Worm (Caenorhabditis elegans) whole organism, young adult: ENCODE data around the gene C06A1.7.

Experiments used
- B0336.3 ChIP-seq: fragments of 200-800 bp; sonication (Bioruptor generic); IDR thresholded peaks from 2 replicates; pipeline ENCODE4 v1.3.6; 2022; ENCODE audit warnings: missing genetic modification characterization, missing compliant biosample characterization
- C06A6.2 ChIP-seq: fragments of 200-800 bp; sonication (Bioruptor generic); conservative IDR thresholded peaks from 2 replicates; pipeline ENCODE4 v1.3.6; 2022; ENCODE audit warnings: missing genetic modification characterization, missing compliant biosample characterization
- D2030.7 ChIP-seq: fragments of 200-800 bp; sonication (Bioruptor generic); IDR thresholded peaks from 2 replicates; pipeline ENCODE4 v1.3.6; 2022; ENCODE audit warnings: missing genetic modification reagents, missing genetic modification characterization, missing compliant biosample characterization
- F10E7.11 ChIP-seq: sonication (generic microtip); optimal IDR thresholded peaks from 2 replicates; lab custom pipeline; 2017; ENCODE audit warnings: mild to moderate bottlenecking, missing genetic modification characterization, moderate library complexity, missing compliant biosample characterization
- F52B5.7 ChIP-seq: sonication (generic microtip); optimal IDR thresholded peaks from 2 replicates; lab custom pipeline; 2016; ENCODE audit warnings: mild to moderate bottlenecking, missing genetic modification characterization, missing compliant biosample characterization
- F55B11.4 ChIP-seq: sonication (generic microtip); optimal IDR thresholded peaks from 2 replicates; lab custom pipeline; 2016; ENCODE audit warnings: missing compliant biosample characterization, missing genetic modification characterization, borderline replicate concordance; ENCODE audit not compliant: insufficient read depth
- F57A8.1 ChIP-seq: fragments of 200-800 bp; sonication (Bioruptor generic); optimal IDR thresholded peaks from 2 replicates; lab custom pipeline; 2018; ENCODE audit warnings: mild to moderate bottlenecking, missing genetic modification characterization, moderate library complexity, missing compliant biosample characterization
- F57C9.4 ChIP-seq: sonication (generic microtip); optimal IDR thresholded peaks from 2 replicates; lab custom pipeline; 2017; ENCODE audit warnings: mild to moderate bottlenecking, missing genetic modification characterization, missing compliant biosample characterization
- K12H6.12 ChIP-seq: fragments of 200-800 bp; sonication (Bioruptor generic); optimal IDR thresholded peaks from 2 replicates; lab custom pipeline; 2018; ENCODE audit warnings: mild to moderate bottlenecking, missing genetic modification characterization, missing compliant biosample characterization
- Y95B8A.8 ChIP-seq: fragments of 200-800 bp; sonication (Bioruptor generic); IDR thresholded peaks from 2 replicates; pipeline ENCODE4 v1.3.6; 2022; ENCODE audit warnings: missing genetic modification reagents, missing genetic modification characterization, missing compliant biosample characterization
- ZK185.1 ChIP-seq: sonication (generic microtip); optimal IDR thresholded peaks from 2 replicates; lab custom pipeline; 2016; ENCODE audit warnings: mild to moderate bottlenecking, missing genetic modification characterization, missing compliant biosample characterization; ENCODE audit not compliant: poor library complexity, severe bottlenecking
- akir-1 ChIP-seq: fragments of 200-800 bp; sonication (Bioruptor generic); optimal IDR thresholded peaks from 2 replicates; lab custom pipeline; 2018; ENCODE audit warnings: mild to moderate bottlenecking, missing genetic modification characterization, moderate library complexity, missing compliant biosample characterization
- atf-7 ChIP-seq: sonication (generic microtip); optimal IDR thresholded peaks from 2 replicates; lab custom pipeline; 2017; ENCODE audit warnings: mild to moderate bottlenecking, missing genetic modification characterization, missing compliant biosample characterization
- athp-1 ChIP-seq: sonication (generic microtip); optimal IDR thresholded peaks from 2 replicates; lab custom pipeline; 2017; ENCODE audit warnings: mild to moderate bottlenecking, missing genetic modification characterization, missing compliant biosample characterization
- attf-5 ChIP-seq: fragments of 200-800 bp; sonication (Bioruptor generic); optimal IDR thresholded peaks from 2 replicates; lab custom pipeline; 2018; ENCODE audit warnings: mild to moderate bottlenecking, missing genetic modification characterization, missing compliant biosample characterization
- cebp-1 ChIP-seq, 2 experiments: fragments of 200-800 bp in 1 of 2; sonication (Bioruptor generic) in 1 of 2; sonication (generic microtip) in 1 of 2; IDR thresholded peaks in 1 of 2; optimal IDR thresholded peaks in 1 of 2; 2 replicates each; pipeline versions ENCODE4 v1.3.6 to Lab custom; 2017 to 2022; ENCODE audit warnings: missing compliant biosample characterization in 2 of 2, missing genetic modification characterization in 2 of 2, mild to moderate bottlenecking in 1 of 2, missing genetic modification reagents in 1 of 2, moderate library complexity in 1 of 2
- ceh-100 ChIP-seq: fragments of 200-800 bp; sonication (Bioruptor generic); IDR thresholded peaks from 2 replicates; pipeline ENCODE4 v1.3.6; 2022; ENCODE audit warnings: missing genetic modification reagents, missing genetic modification characterization, missing compliant biosample characterization
- ceh-27 ChIP-seq: fragments of 200-800 bp; sonication (Bioruptor generic); optimal IDR thresholded peaks from 2 replicates; lab custom pipeline; 2018; ENCODE audit warnings: mild to moderate bottlenecking, missing genetic modification characterization, moderate library complexity, missing compliant biosample characterization
- chd-7 ChIP-seq: sonication (generic microtip); optimal IDR thresholded peaks from 2 replicates; lab custom pipeline; 2016; ENCODE audit warnings: mild to moderate bottlenecking, missing genetic modification characterization, moderate library complexity, missing compliant biosample characterization
- die-1 ChIP-seq: sonication (generic microtip); optimal IDR thresholded peaks from 2 replicates; lab custom pipeline; 2016; ENCODE audit warnings: missing genotype, mild to moderate bottlenecking, missing genetic modification characterization, missing compliant biosample characterization
- dox-1 ChIP-seq: fragments of 200-800 bp; sonication (Bioruptor generic); IDR thresholded peaks from 2 replicates; pipeline ENCODE4 v1.3.6; 2022; ENCODE audit warnings: missing genetic modification reagents, missing genetic modification characterization, missing compliant biosample characterization
- dpff-1 ChIP-seq: sonication (generic microtip); optimal IDR thresholded peaks from 2 replicates; lab custom pipeline; 2017; ENCODE audit warnings: mild to moderate bottlenecking, missing genetic modification characterization, missing compliant biosample characterization
- dpl-1 ChIP-seq: fragments of 150-350 bp; optimal IDR thresholded peaks from 2 replicates; lab custom pipeline; 2014; ENCODE audit warnings: missing biosample characterization, missing genetic modification reagents, missing genetic modification characterization
- efl-1 ChIP-seq: fragments of 150-350 bp; optimal IDR thresholded peaks from 2 replicates; lab custom pipeline; 2014; ENCODE audit warnings: missing biosample characterization, missing genetic modification reagents, missing genetic modification characterization
- egrh-3 ChIP-seq: fragments of 200-800 bp; sonication (Bioruptor generic); IDR thresholded peaks from 2 replicates; pipeline ENCODE4 v1.3.6; 2022; ENCODE audit warnings: missing genetic modification reagents, missing genetic modification characterization, missing compliant biosample characterization
- hmg-1.2 ChIP-seq: fragments of 200-800 bp; sonication (Bioruptor generic); IDR thresholded peaks from 2 replicates; pipeline ENCODE4 v1.3.6; 2022; ENCODE audit warnings: missing genetic modification reagents, missing genetic modification characterization, missing compliant biosample characterization
- let-526 ChIP-seq: fragments of 200-800 bp; sonication (Bioruptor generic); IDR thresholded peaks from 2 replicates; pipeline ENCODE4 v1.3.6; 2022; ENCODE audit warnings: missing genetic modification reagents, missing genetic modification characterization, missing compliant biosample characterization
- lin-26 ChIP-seq: fragments of 200-800 bp; sonication (Bioruptor generic); IDR thresholded peaks from 2 replicates; pipeline ENCODE4 v1.3.6; 2022; ENCODE audit warnings: missing genetic modification reagents, missing genetic modification characterization, missing compliant biosample characterization
- lin-40 ChIP-seq: sonication (generic microtip); optimal IDR thresholded peaks from 2 replicates; lab custom pipeline; 2016; ENCODE audit warnings: missing genetic modification characterization, mild to moderate bottlenecking, missing compliant biosample characterization, missing genotype, missing genetic modification reagents
- lsl-1 ChIP-seq: fragments of 200-800 bp; sonication (Bioruptor generic); optimal IDR thresholded peaks from 2 replicates; lab custom pipeline; 2018; ENCODE audit warnings: mild to moderate bottlenecking, missing genetic modification characterization, moderate library complexity, missing compliant biosample characterization
- madf-10 ChIP-seq: sonication (generic microtip); optimal IDR thresholded peaks from 2 replicates; lab custom pipeline; 2016; ENCODE audit warnings: mild to moderate bottlenecking, missing genetic modification characterization, missing compliant biosample characterization
- madf-3 ChIP-seq: fragments of 200-800 bp; sonication (Bioruptor generic); IDR thresholded peaks from 2 replicates; pipeline ENCODE4 v1.3.6; 2022; ENCODE audit warnings: missing genetic modification reagents, missing genetic modification characterization, missing compliant biosample characterization
- mcd-1 ChIP-seq: fragments of 200-800 bp; sonication (Bioruptor generic); IDR thresholded peaks from 2 replicates; pipeline ENCODE4 v1.3.6; 2022; ENCODE audit warnings: missing genetic modification reagents, missing genetic modification characterization, missing compliant biosample characterization
- mel-28 ChIP-seq: sonication (generic microtip); optimal IDR thresholded peaks from 2 replicates; lab custom pipeline; 2016; ENCODE audit warnings: borderline replicate concordance, mild to moderate bottlenecking, missing genetic modification characterization, missing compliant biosample characterization
- mxl-1 ChIP-seq: sonication (generic microtip); optimal IDR thresholded peaks from 2 replicates; lab custom pipeline; 2016; ENCODE audit warnings: missing genetic modification characterization, missing compliant biosample characterization
- nfyb-1 ChIP-seq: fragments of 200-800 bp; sonication (Bioruptor generic); IDR thresholded peaks from 2 replicates; pipeline ENCODE4 v1.3.6; 2022; ENCODE audit warnings: missing genetic modification reagents, missing genetic modification characterization, missing compliant biosample characterization
- nhr-120 ChIP-seq: fragments of 200-800 bp; sonication (Bioruptor generic); IDR thresholded peaks from 2 replicates; pipeline ENCODE4 v1.3.6; 2022; ENCODE audit warnings: missing genetic modification characterization, missing compliant biosample characterization
- nhr-80 ChIP-seq: sonication (generic microtip); optimal IDR thresholded peaks from 2 replicates; lab custom pipeline; 2016; ENCODE audit warnings: missing genetic modification characterization, missing compliant biosample characterization
- nhr-90 ChIP-seq: sonication (generic microtip); optimal IDR thresholded peaks from 2 replicates; lab custom pipeline; 2016; ENCODE audit warnings: missing genotype, mild to moderate bottlenecking, missing genetic modification characterization, missing compliant biosample characterization
- rec-8 ChIP-seq, 2 experiments: sonication (generic microtip); optimal IDR thresholded peaks; 2 replicates each; lab custom pipeline; 2016; ENCODE audit warnings: mild to moderate bottlenecking in 2 of 2, missing genetic modification characterization in 2 of 2, missing genetic modification reagents in 2 of 2, missing genotype in 2 of 2, missing biosample characterization in 1 of 2, missing compliant biosample characterization in 1 of 2, moderate library complexity in 1 of 2
- snpc-4 ChIP-seq, 5 experiments: fragments of 150-350 bp in 1 of 5; sonication (generic microtip) in 4 of 5; optimal IDR thresholded peaks; 2 replicates each; lab custom pipeline; 2014 to 2018; ENCODE audit warnings: missing genetic modification characterization in 5 of 5, missing biosample characterization in 3 of 5, antibody characterized with exemption in 2 of 5, mild to moderate bottlenecking in 2 of 5, missing compliant biosample characterization in 2 of 5, missing genotype in 2 of 5, moderate library complexity in 2 of 5, missing genetic modification reagents in 1 of 5
- zfh-2 ChIP-seq: fragments of 200-800 bp; sonication (Bioruptor generic); conservative IDR thresholded peaks from 2 replicates; pipeline ENCODE4 v1.3.6; 2022; ENCODE audit warnings: missing genetic modification reagents, missing genetic modification characterization, missing compliant biosample characterization
- ztf-18 ChIP-seq: sonication (generic microtip); optimal IDR thresholded peaks from 2 replicates; lab custom pipeline; 2016; ENCODE audit warnings: missing genotype, mild to moderate bottlenecking, missing genetic modification characterization, missing compliant biosample characterization
- ztf-26 ChIP-seq: sonication (generic microtip); optimal IDR thresholded peaks from 2 replicates; lab custom pipeline; 2017; ENCODE audit warnings: missing genetic modification characterization, missing compliant biosample characterization

The C06A1.7 gene

DNA sequence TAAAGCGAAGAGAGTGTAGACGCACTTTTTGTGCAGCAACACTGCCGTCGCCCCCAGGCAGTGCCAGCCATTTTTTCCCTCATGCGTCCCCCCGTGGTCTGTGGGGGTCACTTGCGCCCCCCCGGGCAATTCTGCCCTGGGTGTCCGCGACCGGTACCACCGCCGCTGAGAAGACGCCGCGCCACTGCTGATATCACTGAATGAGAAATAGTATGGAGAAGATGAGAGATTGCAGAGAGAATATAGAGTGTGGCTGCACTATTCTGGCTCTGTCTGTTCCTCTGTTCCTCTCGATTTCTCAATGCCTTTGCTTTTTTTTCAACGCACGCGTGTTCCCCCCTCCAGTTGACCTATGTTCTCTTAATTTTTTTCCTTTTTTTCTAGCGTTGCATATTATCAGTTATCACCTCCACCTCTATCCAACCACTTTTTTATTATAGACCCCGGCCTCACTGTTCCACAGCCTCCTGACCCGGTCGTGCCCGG is 37.0 kb upstream of the C06A1.7 start, which contains the start of gene mab-10:
mab-10 (plus strand) TSS at position 436 of the 486 bp plus-strand sequence.
- TF ChIP-seq hmg-1.2 (GFP tag; lab: Robert Waterston, UW) (peak; percentile 72), mel-28 (tag; lab: Kevin White, UChicago) (no peak), lsl-1 (no peak), B0336.3 (GFP tag; lab: Robert Waterston, UW) (peak; percentile 45; the same call in 1 of the 2 replicates), chd-7 (tag; lab: Kevin White, UChicago) (peak; percentile 50), F52B5.7 (tag; lab: Kevin White, UChicago) (peak; percentile 30), F57C9.4 (no peak), mcd-1 (GFP tag; lab: Robert Waterston, UW) (peak; percentile 56), lin-40 (tag; lab: Kevin White, UChicago) (peak; percentile 32), ceh-27 (peak; percentile 35), dpl-1 (no peak), K12H6.12 (tag; lab: Kevin White, UChicago) (peak; percentile 44), ztf-26 (tag; lab: Kevin White, UChicago) (peak; percentile 64), athp-1 (tag; lab: Kevin White, UChicago) (peak; percentile 30), egrh-3 (GFP tag; lab: Robert Waterston, UW) (peak; percentile 92), zfh-2 (GFP tag; lab: Robert Waterston, UW) (peak; percentile 99), cebp-1 (GFP tag; IDR thresholded peaks at IDR 0.05; lab: Robert Waterston, UW) (no peak), cebp-1 (tag; optimal IDR thresholded peaks at IDR 0.05; lab: Kevin White, UChicago) (peak; percentile 66), nhr-90 (tag; lab: Kevin White, UChicago) (peak; percentile 30), dox-1 (GFP tag; lab: Robert Waterston, UW) (peak; percentile 84), let-526 (GFP tag; lab: Robert Waterston, UW) (no peak), nfyb-1 (0 out of 2 replicates have a peak, but pooled peaks have one; percentile 12), D2030.7 (0 out of 2 replicates have a peak, but pooled peaks have one; percentile 10), snpc-4 (GFP tag; optimal IDR thresholded peaks at IDR 0.05; lab: Kevin White, UChicago) (no peak), snpc-4 (tag; optimal IDR thresholded peaks at IDR 0.05; lab: Kevin White, UChicago) (peak in 1 of 4 experiments; percentile 18), ceh-100 (GFP tag; lab: Robert Waterston, UW) (0 out of 2 replicates have a peak, but pooled peaks have one; percentile 35), die-1 (tag; lab: Kevin White, UChicago) (peak; percentile 29), attf-5 (GFP tag; lab: Kevin White, UChicago) (peak; percentile 43), nhr-80 (tag; lab: Kevin White, UChicago) (peak; percentile 76), ztf-18 (tag; lab: Kevin White, UChicago) (peak; percentile 27), C06A6.2 (GFP tag; lab: Robert Waterston, UW) (peak; percentile 42; the same call in 1 of the 2 replicates), mxl-1 (peak; percentile 35), ZK185.1 (no peak)

DNA sequence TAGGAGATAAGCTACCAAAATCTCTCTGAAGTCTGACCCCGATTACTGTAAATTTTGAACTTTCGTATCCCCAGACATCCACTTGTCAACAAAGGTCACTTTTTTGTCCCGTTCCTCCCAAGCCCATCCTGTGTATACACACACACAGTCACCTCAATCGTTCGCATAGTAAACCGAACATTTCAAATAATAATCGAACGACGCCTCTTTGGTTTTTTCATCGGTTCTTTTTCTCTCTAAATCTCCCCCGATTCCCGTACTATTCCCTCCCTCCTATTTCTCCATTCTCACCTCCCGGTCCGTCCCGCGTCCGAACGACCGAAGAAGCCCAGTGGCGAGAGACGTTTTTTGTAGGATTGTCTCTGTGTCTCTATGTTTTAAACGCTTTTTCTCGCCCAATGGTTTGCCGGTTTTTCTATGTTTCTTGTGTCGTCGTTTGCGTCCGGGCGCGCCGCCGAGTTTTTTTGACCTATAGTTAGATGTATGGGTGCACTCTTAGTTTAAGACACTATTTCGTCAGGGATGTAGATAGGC is 35.4 kb upstream of the C06A1.7 start:
- TF ChIP-seq ceh-27 = no peak
- TF ChIP-seq D2030.7 = no peak
- TF ChIP-seq madf-10 = no peak
- no peak for TF ChIP-seq F10E7.11 (tag; lab: Kevin White, UChicago)
- peak; percentile 23 for TF ChIP-seq nhr-80 (tag; lab: Kevin White, UChicago)
- TF ChIP-seq madf-3 (GFP tag; lab: Robert Waterston, UW) = no peak
- TF ChIP-seq lin-26 = 0 out of 2 replicates have a peak, but pooled peaks have one; percentile 33
- no peak for TF ChIP-seq cebp-1 (GFP tag; IDR thresholded peaks at IDR 0.05; lab: Robert Waterston, UW)
- peak; percentile 2 for TF ChIP-seq cebp-1 (tag; optimal IDR thresholded peaks at IDR 0.05; lab: Kevin White, UChicago)
- no peak for TF ChIP-seq rec-8 (tag; optimal IDR thresholded peaks at IDR 0.05; lab: Kevin White, UChicago)
- TF ChIP-seq hmg-1.2 (GFP tag; lab: Robert Waterston, UW) = peak; percentile 43; the same call in 1 of the 2 replicates
- TF ChIP-seq Y95B8A.8 = no peak
- no peak for TF ChIP-seq F57A8.1
- TF ChIP-seq egrh-3 (GFP tag; lab: Robert Waterston, UW) = no peak
- TF ChIP-seq dpff-1 (tag; lab: Kevin White, UChicago) = no peak
- TF ChIP-seq zfh-2 (GFP tag; lab: Robert Waterston, UW) = peak; percentile 89
- TF ChIP-seq nhr-120 (GFP tag; lab: Robert Waterston, UW) = no peak
- TF ChIP-seq F55B11.4 = no peak
- no peak for TF ChIP-seq akir-1 (GFP tag; lab: Kevin White, UChicago)
- no peak for TF ChIP-seq atf-7 (tag; lab: Kevin White, UChicago)
- TF ChIP-seq attf-5 (GFP tag; lab: Kevin White, UChicago) = peak; percentile 2
- no peak for TF ChIP-seq nfyb-1
- peak; percentile 26 for TF ChIP-seq efl-1 (GFP tag; lab: Kevin White, UChicago)
- no peak for TF ChIP-seq K12H6.12 (tag; lab: Kevin White, UChicago)
